Worm (Caenorhabditis elegans): Measurements from ENCODE around the gene emc-1.

DNA sequence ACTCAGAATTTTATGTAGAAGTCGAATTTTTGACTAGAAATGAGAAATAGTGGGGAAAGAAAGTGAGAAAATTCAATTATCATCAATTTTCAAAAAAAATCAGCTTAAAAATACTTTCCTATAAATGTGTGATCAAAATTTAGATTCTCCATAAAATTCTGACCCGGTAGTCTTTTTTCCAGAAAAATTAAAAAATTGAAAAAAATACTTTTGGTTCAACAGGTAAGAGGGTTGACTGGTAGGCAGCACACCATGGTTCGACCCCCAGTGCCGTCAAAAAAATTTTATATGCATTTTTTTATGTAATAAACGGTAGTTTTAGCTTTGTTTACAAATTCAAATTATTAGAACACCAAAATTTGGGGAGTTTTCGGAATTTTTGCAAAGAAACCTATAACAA, 22.8 kb downstream of the emc-1 start:
- TF ChIP-seq med-1 (GFP tag; optimal IDR thresholded peaks at IDR 0.05; ENCODE audit: insufficient read depth) = no peak
- no peak for TF ChIP-seq ztf-23 (GFP tag; IDR thresholded peaks at IDR 0.05)
- TF ChIP-seq tab-1 (GFP tag; IDR thresholded peaks at IDR 0.05) = no peak
- no peak for TF ChIP-seq flt-1 (GFP tag; IDR thresholded peaks at IDR 0.05)
- TF ChIP-seq T22C8.4 (GFP tag; IDR thresholded peaks at IDR 0.05) = no peak
- TF ChIP-seq cog-1 (tag; optimal IDR thresholded peaks at IDR 0.05) = no peak

All from whole organism, midembryonic.